Worm (Caenorhabditis elegans) whole organism, young adult: ENCODE measurements around the gene cgt-1.

Experiments used
- aptf-3 ChIP-seq: fragments of 200-800 bp; sonication (Bioruptor generic); IDR thresholded peaks from 2 replicates; pipeline ENCODE4 v1.3.6; 2022; ENCODE audit warnings: missing genetic modification characterization, missing compliant biosample characterization
- ceh-91 ChIP-seq: fragments of 200-800 bp; sonication (Bioruptor generic); IDR thresholded peaks from 2 replicates; pipeline ENCODE4 v1.3.6; 2022; ENCODE audit warnings: missing genetic modification reagents, missing genetic modification characterization, missing compliant biosample characterization
- snpc-4 ChIP-seq, 5 experiments: fragments of 150-350 bp in 1 of 5; sonication (generic microtip) in 4 of 5; optimal IDR thresholded peaks; 2 replicates each; lab custom pipeline; 2014 to 2018; ENCODE audit warnings: missing genetic modification characterization in 5 of 5, missing biosample characterization in 3 of 5, antibody characterized with exemption in 2 of 5, mild to moderate bottlenecking in 2 of 5, missing compliant biosample characterization in 2 of 5, missing genotype in 2 of 5, moderate library complexity in 2 of 5, missing genetic modification reagents in 1 of 5
- sptf-2 ChIP-seq: fragments of 200-800 bp; sonication (Bioruptor generic); optimal IDR thresholded peaks from 2 replicates; lab custom pipeline; 2018; ENCODE audit warnings: mild to moderate bottlenecking, missing genetic modification characterization, missing compliant biosample characterization
- unc-62 ChIP-seq: fragments of 150-350 bp; optimal IDR thresholded peaks from 2 replicates; lab custom pipeline; 2014; ENCODE audit warnings: missing biosample characterization, missing genetic modification reagents, missing genetic modification characterization

ce11 chrV:15879508-15879907, 9.1 kb downstream of the cgt-1 start, which contains the start of gene nhr-84:
- TF ChIP-seq unc-62 (GFP tag; lab: Kevin White, UChicago) (no peak), snpc-4 (GFP tag; optimal IDR thresholded peaks at IDR 0.05; lab: Kevin White, UChicago) (no peak), snpc-4 (tag; optimal IDR thresholded peaks at IDR 0.05; lab: Kevin White, UChicago) (no peak), aptf-3 (no peak), ceh-91 (GFP tag; lab: Robert Waterston, UW) (no peak), sptf-2 (no peak)
